Fruit fly (Drosophila melanogaster): ENCODE measurements around the gene CG3061.

DNA sequence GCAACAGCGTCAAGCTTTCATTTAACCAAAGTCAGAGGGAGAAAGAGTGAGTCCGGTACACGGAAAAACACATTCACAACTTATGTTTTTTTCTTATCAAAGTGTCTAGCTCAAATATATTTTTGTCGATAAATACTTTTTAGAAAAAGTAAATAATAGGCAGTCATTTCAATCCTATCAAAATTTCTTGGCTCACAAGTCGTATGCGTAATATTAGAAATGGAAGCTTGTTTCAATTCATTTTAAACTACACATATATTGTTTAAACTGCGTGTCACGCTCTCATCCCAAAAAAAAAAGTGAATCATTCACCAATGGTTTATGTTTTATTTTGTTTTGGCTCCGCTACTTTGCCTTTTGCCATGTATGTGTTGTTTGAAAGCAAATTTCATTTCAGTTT lies 22.5 kb upstream of the CG3061 start:
- TF ChIP-seq h (optimal IDR thresholded peaks at IDR 0.05) (no peak), insv (optimal IDR thresholded peaks at IDR 0.05) (no peak)

Measured in Kc167 (cell line).